Worm (Caenorhabditis elegans) whole organism, mixed stage, embryonic: ENCODE results near the gene clec-189.

Experiments
- M03D4.4 ChIP-seq: sonication (generic microtip); optimal IDR thresholded peaks from 2 replicates; lab custom pipeline; 2017; ENCODE audit warnings: mild to moderate bottlenecking, missing genetic modification characterization, missing compliant biosample characterization
- bed-3 ChIP-seq: fragments of 200-800 bp; sonication (Bioruptor generic); optimal IDR thresholded peaks from 3 replicates; lab custom pipeline; 2018; ENCODE audit warnings: mild to moderate bottlenecking, missing genetic modification characterization, moderate library complexity, missing compliant biosample characterization
- blmp-1 ChIP-seq: fragments of 150-350 bp; optimal IDR thresholded peaks from 2 replicates; lab custom pipeline; 2014; ENCODE audit warnings: missing biosample characterization, missing genetic modification characterization
- ceh-39 ChIP-seq: fragments of 150-350 bp; optimal IDR thresholded peaks from 2 replicates; lab custom pipeline; 2014; ENCODE audit warnings: missing biosample characterization, missing genetic modification characterization
- ceh-43 ChIP-seq: fragments of 200-800 bp; sonication (Bioruptor generic); optimal IDR thresholded peaks from 2 replicates; lab custom pipeline; 2018; ENCODE audit warnings: mild to moderate bottlenecking, missing genetic modification characterization, moderate library complexity, missing compliant biosample characterization
- ceh-83 ChIP-seq: fragments of 200-800 bp; sonication (Bioruptor generic); optimal IDR thresholded peaks from 2 replicates; lab custom pipeline; 2018; ENCODE audit warnings: mild to moderate bottlenecking, missing genetic modification characterization, missing compliant biosample characterization
- ces-1 ChIP-seq: fragments of 150-350 bp; optimal IDR thresholded peaks from 2 replicates; lab custom pipeline; 2014; ENCODE audit warnings: missing biosample characterization, missing genetic modification reagents, missing genetic modification characterization
- cnd-1 ChIP-seq: fragments of 200-800 bp; sonication (Bioruptor generic); optimal IDR thresholded peaks from 2 replicates; lab custom pipeline; 2018; ENCODE audit warnings: mild to moderate bottlenecking, missing genetic modification characterization, missing compliant biosample characterization
- drap-1 ChIP-seq: fragments of 200-800 bp; sonication (Bioruptor generic); optimal IDR thresholded peaks from 3 replicates; lab custom pipeline; 2018; ENCODE audit warnings: mild to moderate bottlenecking, missing genetic modification characterization, missing compliant biosample characterization
- elt-1 ChIP-seq: sonication (generic microtip); optimal IDR thresholded peaks from 2 replicates; lab custom pipeline; 2017; ENCODE audit warnings: missing genetic modification characterization, mild to moderate bottlenecking, missing compliant biosample characterization, antibody characterized with exemption, moderate library complexity, borderline replicate concordance; ENCODE audit not compliant: insufficient read depth
- elt-3 ChIP-seq: fragments of 150-350 bp; optimal IDR thresholded peaks from 2 replicates; lab custom pipeline; 2014; ENCODE audit warnings: missing biosample characterization, missing genetic modification characterization
- flh-1 ChIP-seq: fragments of 200-800 bp; sonication (Bioruptor generic); optimal IDR thresholded peaks from 2 replicates; lab custom pipeline; 2018; ENCODE audit warnings: mild to moderate bottlenecking, missing genetic modification characterization, moderate library complexity, missing compliant biosample characterization
- ham-2 ChIP-seq: fragments of 200-800 bp; sonication (Bioruptor generic); optimal IDR thresholded peaks from 2 replicates; lab custom pipeline; 2018; ENCODE audit warnings: mild to moderate bottlenecking, missing genetic modification characterization, missing compliant biosample characterization
- hlh-1 ChIP-seq: fragments of 150-350 bp; optimal IDR thresholded peaks from 2 replicates; lab custom pipeline; 2014; ENCODE audit warnings: missing biosample characterization, missing genetic modification reagents, missing genetic modification characterization
- lin-13 ChIP-seq: fragments of 150-350 bp; optimal IDR thresholded peaks from 2 replicates; lab custom pipeline; 2014; ENCODE audit warnings: missing biosample characterization, missing genetic modification characterization
- lsy-2 ChIP-seq: fragments of 150-350 bp; optimal IDR thresholded peaks from 2 replicates; lab custom pipeline; 2014; ENCODE audit warnings: missing biosample characterization, missing genetic modification characterization
- mab-5 ChIP-seq: fragments of 150-350 bp; optimal IDR thresholded peaks from 2 replicates; lab custom pipeline; 2014; ENCODE audit warnings: missing biosample characterization, missing genetic modification characterization
- mep-1 ChIP-seq: fragments of 150-350 bp; optimal IDR thresholded peaks from 2 replicates; lab custom pipeline; 2017; ENCODE audit warnings: missing biosample characterization, missing genetic modification reagents, missing genetic modification characterization, inconsistent platforms
- mls-2 ChIP-seq: sonication (generic microtip); optimal IDR thresholded peaks from 2 replicates; lab custom pipeline; 2016; ENCODE audit warnings: mild to moderate bottlenecking, missing genetic modification characterization, moderate library complexity, missing compliant biosample characterization
- nhr-12 ChIP-seq: fragments of 150-350 bp; optimal IDR thresholded peaks from 2 replicates; lab custom pipeline; 2014; ENCODE audit warnings: missing biosample characterization, missing genetic modification characterization
- nhr-2 ChIP-seq: fragments of 150-350 bp; optimal IDR thresholded peaks from 2 replicates; lab custom pipeline; 2014; ENCODE audit warnings: missing biosample characterization, missing genetic modification characterization
- nhr-237 ChIP-seq: fragments of 150-350 bp; optimal IDR thresholded peaks from 2 replicates; lab custom pipeline; 2014; ENCODE audit warnings: missing biosample characterization, missing genetic modification characterization
- nhr-28 ChIP-seq: fragments of 150-350 bp; optimal IDR thresholded peaks from 2 replicates; lab custom pipeline; 2014; ENCODE audit warnings: missing biosample characterization, missing genetic modification characterization
- nhr-76 ChIP-seq: sonication (generic microtip); optimal IDR thresholded peaks from 2 replicates; lab custom pipeline; 2017; ENCODE audit warnings: missing biosample characterization, missing genetic modification characterization
- pha-4 ChIP-seq: fragments of 150-350 bp; optimal IDR thresholded peaks from 2 replicates; lab custom pipeline; 2018; ENCODE audit warnings: missing biosample characterization, missing genetic modification reagents, missing genetic modification characterization
- sem-2 ChIP-seq: fragments of 200-800 bp; sonication (Bioruptor generic); optimal IDR thresholded peaks from 2 replicates; lab custom pipeline; 2018; ENCODE audit warnings: mild to moderate bottlenecking, missing genetic modification characterization, missing compliant biosample characterization
- snpc-4 ChIP-seq: fragments of 150-350 bp; optimal IDR thresholded peaks from 2 replicates; lab custom pipeline; 2014; ENCODE audit warnings: missing biosample characterization, missing genetic modification characterization
- sptf-1 ChIP-seq: sonication (generic microtip); optimal IDR thresholded peaks from 2 replicates; lab custom pipeline; 2017; ENCODE audit warnings: mild to moderate bottlenecking, missing genetic modification characterization, moderate library complexity, missing compliant biosample characterization
- tbx-8 ChIP-seq: fragments of 200-800 bp; sonication (Bioruptor generic); optimal IDR thresholded peaks from 2 replicates; lab custom pipeline; 2018; ENCODE audit warnings: mild to moderate bottlenecking, missing genetic modification characterization, moderate library complexity, missing compliant biosample characterization
- unc-120 ChIP-seq: sonication (generic microtip); optimal IDR thresholded peaks from 2 replicates; lab custom pipeline; 2017; ENCODE audit warnings: missing genetic modification characterization, missing compliant biosample characterization; ENCODE audit not compliant: poor library complexity, severe bottlenecking
- unc-39 ChIP-seq: fragments of 150-350 bp; optimal IDR thresholded peaks from 2 replicates; lab custom pipeline; 2014; ENCODE audit warnings: missing biosample characterization, missing genetic modification characterization
- unc-62 ChIP-seq: fragments of 150-350 bp; optimal IDR thresholded peaks from 2 replicates; lab custom pipeline; 2014; ENCODE audit warnings: missing biosample characterization, missing genetic modification reagents, missing genetic modification characterization
- zip-8 ChIP-seq: fragments of 150-350 bp; optimal IDR thresholded peaks from 2 replicates; lab custom pipeline; 2014; ENCODE audit warnings: missing biosample characterization, missing genetic modification characterization
- ztf-11 ChIP-seq: fragments of 150-350 bp; optimal IDR thresholded peaks from 2 replicates; lab custom pipeline; 2014; ENCODE audit warnings: missing biosample characterization, missing genetic modification characterization

Gene clec-189

ce11 chrIV:15140832-15141231, 20.2 kb downstream of the clec-189 start, which contains the start of gene srg-51:
TSS of gene srg-51 (minus strand) at chrIV:15140932.
- TF ChIP-seq tbx-8 (GFP tag; lab: Kevin White, UChicago) (no peak), zip-8 (tag; lab: Kevin White, UChicago) (no peak), nhr-2 (no peak), lsy-2 (no peak), unc-39 (tag; lab: Kevin White, UChicago) (no peak), mab-5 (tag; lab: Kevin White, UChicago) (no peak), M03D4.4 (tag; lab: Kevin White, UChicago) (no peak), pha-4 (no peak), drap-1 (no peak), ham-2 (GFP tag; lab: Kevin White, UChicago) (no peak), bed-3 (GFP tag; lab: Kevin White, UChicago) (no peak), flh-1 (GFP tag; lab: Kevin White, UChicago) (no peak), nhr-28 (tag; lab: Kevin White, UChicago) (no peak), cnd-1 (no peak), unc-120 (tag; lab: Kevin White, UChicago) (no peak), nhr-76 (tag; lab: Kevin White, UChicago) (no peak), nhr-12 (no peak), sem-2 (GFP tag; lab: Kevin White, UChicago) (no peak), ceh-39 (tag; lab: Kevin White, UChicago) (no peak), elt-1 (tag; lab: Kevin White, UChicago) (no peak)

ce11 chrIV:15147104-15147503, 26.5 kb downstream of the clec-189 start, which contains the start of gene str-78:
TSS of gene str-78 (minus strand) at chrIV:15147204.
- no peak for TF ChIP-seq bed-3 (GFP tag; lab: Kevin White, UChicago)
- TF ChIP-seq lin-13 (tag; lab: Kevin White, UChicago) = no peak
- TF ChIP-seq pha-4 = no peak
- no peak for TF ChIP-seq sem-2 (GFP tag; lab: Kevin White, UChicago)
- TF ChIP-seq ceh-39 (tag; lab: Kevin White, UChicago) = no peak
- TF ChIP-seq mab-5 (tag; lab: Kevin White, UChicago) = no peak
- TF ChIP-seq unc-120 (tag; lab: Kevin White, UChicago) = no peak
- no peak for TF ChIP-seq mep-1 (tag; lab: Kevin White, UChicago)
- no peak for TF ChIP-seq ztf-11 (tag; lab: Kevin White, UChicago)
- no peak for TF ChIP-seq ceh-83 (GFP tag; lab: Kevin White, UChicago)
- TF ChIP-seq cnd-1 = no peak
- no peak for TF ChIP-seq ceh-43
- no peak for TF ChIP-seq nhr-76 (tag; lab: Kevin White, UChicago)
- no peak for TF ChIP-seq drap-1
- no peak for TF ChIP-seq snpc-4 (tag; lab: Kevin White, UChicago)
- TF ChIP-seq sptf-1 (tag; lab: Kevin White, UChicago) = no peak

DNA sequence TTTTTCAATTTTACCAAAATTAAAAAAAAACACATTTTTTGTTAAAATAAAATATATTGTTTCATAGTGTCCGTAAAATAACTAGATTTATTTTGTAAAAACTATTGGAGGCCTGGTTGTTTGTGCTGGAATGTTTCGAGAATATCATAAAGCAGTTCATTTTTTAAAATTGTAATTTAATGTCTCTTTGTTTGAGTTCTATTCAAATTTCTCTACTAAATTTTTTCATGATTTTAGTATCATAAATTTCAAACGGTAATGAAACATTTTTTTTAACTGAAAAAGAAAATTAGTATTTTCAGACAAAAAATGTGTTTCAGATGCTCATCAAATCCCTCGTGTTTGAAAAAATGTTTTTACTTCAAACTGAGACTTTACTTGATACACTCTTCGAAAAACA, 45.0 kb downstream of the clec-189 start:
- no peak for TF ChIP-seq zip-8 (tag; lab: Kevin White, UChicago)
- TF ChIP-seq lin-13 (tag; lab: Kevin White, UChicago) = no peak
- TF ChIP-seq unc-62 (GFP tag; lab: Kevin White, UChicago) = no peak
- no peak for TF ChIP-seq lsy-2
- TF ChIP-seq tbx-8 (GFP tag; lab: Kevin White, UChicago) = no peak
- TF ChIP-seq ceh-39 (tag; lab: Kevin White, UChicago) = no peak
- TF ChIP-seq unc-39 (tag; lab: Kevin White, UChicago) = no peak
- no peak for TF ChIP-seq hlh-1 (tag; lab: Kevin White, UChicago)
- no peak for TF ChIP-seq ces-1 (GFP tag; lab: Kevin White, UChicago)
- TF ChIP-seq cnd-1 = no peak
- TF ChIP-seq elt-1 (tag; lab: Kevin White, UChicago) = no peak
- TF ChIP-seq nhr-28 (tag; lab: Kevin White, UChicago) = no peak
- TF ChIP-seq unc-120 (tag; lab: Kevin White, UChicago) = no peak
- no peak for TF ChIP-seq nhr-76 (tag; lab: Kevin White, UChicago)
- TF ChIP-seq ham-2 (GFP tag; lab: Kevin White, UChicago) = no peak
- TF ChIP-seq blmp-1 (tag; lab: Kevin White, UChicago) = no peak
- no peak for TF ChIP-seq elt-3 (tag; lab: Kevin White, UChicago)
- TF ChIP-seq sem-2 (GFP tag; lab: Kevin White, UChicago) = no peak

DNA sequence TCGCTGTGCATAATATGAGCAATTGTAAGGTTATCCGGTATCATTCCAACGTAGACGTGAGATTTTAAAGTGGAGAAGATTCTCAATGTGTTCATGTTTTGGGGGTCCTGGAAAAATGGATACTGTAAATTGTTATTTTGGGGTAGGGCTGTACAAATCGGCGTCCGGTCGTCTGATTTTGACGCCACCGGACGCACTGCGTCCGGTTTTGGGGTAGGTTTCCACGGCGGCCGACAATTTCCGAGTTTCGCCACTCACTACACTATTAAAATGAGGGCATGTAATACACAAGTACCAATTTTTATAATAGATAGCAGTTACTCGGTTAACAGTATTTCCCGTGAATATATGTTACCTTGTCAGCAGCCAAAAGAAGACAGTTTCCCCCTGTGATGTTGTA, 47.8 kb downstream of the clec-189 start:
- TF ChIP-seq snpc-4 (tag; lab: Kevin White, UChicago) = no peak
- no peak for TF ChIP-seq ztf-11 (tag; lab: Kevin White, UChicago)
- no peak for TF ChIP-seq unc-62 (GFP tag; lab: Kevin White, UChicago)
- TF ChIP-seq ces-1 (GFP tag; lab: Kevin White, UChicago) = no peak
- no peak for TF ChIP-seq mab-5 (tag; lab: Kevin White, UChicago)
- TF ChIP-seq nhr-28 (tag; lab: Kevin White, UChicago) = no peak
- TF ChIP-seq mls-2 (tag; lab: Kevin White, UChicago) = no peak
- no peak for TF ChIP-seq zip-8 (tag; lab: Kevin White, UChicago)
- no peak for TF ChIP-seq ceh-83 (GFP tag; lab: Kevin White, UChicago)
- TF ChIP-seq lsy-2 = no peak
- no peak for TF ChIP-seq bed-3 (GFP tag; lab: Kevin White, UChicago)
- TF ChIP-seq elt-3 (tag; lab: Kevin White, UChicago) = no peak
- no peak for TF ChIP-seq nhr-237 (tag; lab: Kevin White, UChicago)
